Worm (Caenorhabditis elegans): ENCODE measurements around the gene C47G2.3.

DNA sequence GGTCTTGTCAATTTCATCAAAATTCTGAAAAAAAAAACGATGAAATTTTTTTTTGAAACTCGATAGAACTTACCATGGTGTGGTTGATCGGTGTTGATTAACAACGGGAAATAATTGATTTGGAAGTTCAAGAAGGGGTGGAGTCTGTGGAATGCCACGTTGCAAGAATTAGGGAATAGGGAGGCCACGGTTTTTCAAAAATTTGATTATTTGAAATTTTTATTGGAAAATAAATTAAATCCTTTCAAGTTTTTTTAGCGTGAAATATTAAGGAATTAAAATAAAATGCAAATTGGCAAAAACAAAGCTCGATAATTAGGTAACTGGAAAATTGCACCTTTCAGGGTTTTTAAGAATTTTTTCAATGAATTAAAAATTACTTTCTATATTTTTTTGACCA is 49.5 kb upstream of the C47G2.3 start, which contains the start of gene rmd-3:
- TF ChIP-seq nhr-28 (tag; optimal IDR thresholded peaks at IDR 0.05) = no peak
- TF ChIP-seq unc-39 (tag; optimal IDR thresholded peaks at IDR 0.05) = no peak
- no peak for TF ChIP-seq nhr-2 (tag; optimal IDR thresholded peaks at IDR 0.05)

All from whole organism, mixed stage, embryonic.